Fruit fly (Drosophila melanogaster) whole organism: ENCODE results near the gene CG10208.

Source experiments
- CG8478 ChIP-seq: fragments of >200 bp; optimal IDR thresholded peaks from 2 replicates; lab custom pipeline; 2018; ENCODE audit warnings: inconsistent platforms
- Dll ChIP-seq: fragments of >200 bp; optimal IDR thresholded peaks from 2 replicates; lab custom pipeline; 2017
- EcR ChIP-seq, 2 experiments: fragments of >200 bp; optimal IDR thresholded peaks; 2 replicates each; lab custom pipeline; 2017; ENCODE audit warnings: missing biosample characterization in 2 of 2, missing genetic modification characterization in 2 of 2, missing genetic modification reagents in 2 of 2
- pan ChIP-seq: fragments of >200 bp; optimal IDR thresholded peaks from 2 replicates; lab custom pipeline; 2017
- psq ChIP-seq: fragments of >200 bp; optimal IDR thresholded peaks from 2 replicates; lab custom pipeline; 2017
- usp ChIP-seq: fragments of >200 bp; optimal IDR thresholded peaks from 2 replicates; lab custom pipeline; 2017; ENCODE audit warnings: missing biosample characterization, missing genetic modification characterization, mixed read lengths

The CG10208 gene

DNA sequence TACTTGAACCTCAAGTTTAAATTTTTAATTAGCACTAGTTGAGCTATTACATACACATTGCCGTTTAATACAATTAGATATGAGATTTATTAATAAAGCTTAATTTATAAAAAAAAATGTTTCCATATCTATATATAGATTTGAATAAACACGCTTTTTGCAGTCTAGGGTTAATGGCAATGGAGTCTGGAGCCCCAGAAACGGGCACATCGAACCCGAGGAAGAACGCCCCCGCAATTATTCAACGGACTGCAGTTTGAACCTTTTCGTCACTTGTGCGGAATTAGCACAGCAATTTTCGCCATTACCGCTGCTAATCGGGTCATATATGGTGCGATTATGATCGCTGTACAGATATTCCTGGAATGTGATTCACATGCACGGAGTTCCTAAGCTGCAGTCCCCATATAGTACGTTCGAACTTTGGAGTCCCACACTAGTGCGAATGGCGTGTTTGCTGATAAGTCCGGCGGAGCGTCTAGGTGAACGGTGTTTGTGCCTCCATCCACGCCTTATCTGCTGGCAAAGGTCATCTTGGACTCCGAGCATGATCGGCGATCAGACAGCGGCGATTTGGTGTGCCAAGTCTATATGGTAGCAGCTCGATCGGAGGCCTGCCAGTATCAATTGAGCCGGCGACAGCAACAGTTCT is 10.2 kb downstream of the CG10208 start, which contains the start of gene Lsd-1:
Lsd-1 (plus strand) TSS at position 236 of the 652 bp plus-strand sequence.
- TF ChIP-seq usp (GFP tag; lab: Kevin White, UChicago) (no peak), EcR (GFP tag; optimal IDR thresholded peaks at IDR 0.05; lab: Kevin White, UChicago) (no peak)

- no peak for TF ChIP-seq Dll (lab: Kevin White, UChicago)
- no peak for TF ChIP-seq pan (lab: Kevin White, UChicago)
- no peak for TF ChIP-seq usp (GFP tag; lab: Kevin White, UChicago)
- TF ChIP-seq EcR (GFP tag; optimal IDR thresholded peaks at IDR 0.05; lab: Kevin White, UChicago) = no peak
- no peak for TF ChIP-seq CG8478
- no peak for TF ChIP-seq psq
Observed at dm6 chr3R:23763015-23763414, 10.9 kb downstream of the CG10208 start, which contains the start of gene udt. udt (minus strand) TSS chr3R:23763263.

DNA sequence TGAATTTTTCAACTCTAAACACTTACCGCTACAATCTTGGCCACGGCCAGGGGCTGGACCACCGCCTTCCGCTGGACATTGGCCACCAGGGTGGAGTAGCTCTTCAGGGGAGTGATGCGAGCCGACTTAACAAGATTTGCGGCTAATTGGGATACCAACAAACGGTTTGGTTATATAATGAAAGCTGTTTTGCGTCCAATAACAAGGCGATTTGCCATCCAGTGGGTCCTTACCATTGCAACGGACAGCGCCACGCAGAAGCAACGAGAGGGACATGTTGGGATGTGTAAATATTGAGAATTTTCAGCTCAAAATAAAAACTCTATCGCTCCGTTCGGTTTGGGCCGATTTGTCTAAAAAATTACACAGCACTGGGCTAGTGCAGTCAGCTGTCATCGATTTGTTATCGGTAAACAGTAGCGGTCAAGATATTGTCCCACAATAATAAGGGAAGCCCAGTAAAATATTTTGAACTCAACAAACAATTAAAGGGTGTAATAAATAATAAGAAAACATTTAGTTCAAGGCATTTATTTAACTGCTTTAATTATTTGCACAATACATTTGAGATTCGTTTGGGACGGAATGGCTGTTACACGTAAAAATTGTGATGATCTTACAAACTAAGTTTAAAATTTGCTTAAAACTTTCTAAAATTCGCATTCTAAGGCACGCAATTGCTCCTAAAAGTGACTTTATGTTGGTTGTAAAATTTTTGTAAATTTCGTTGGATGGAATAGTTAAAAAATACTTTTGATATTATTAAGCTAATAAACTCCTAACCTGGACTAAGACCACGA is 13.5 kb downstream of the CG10208 start, which contains the start of gene SdhD:
SdhD (minus strand) TSS at position 382 of the 800 bp plus-strand sequence.
- TF ChIP-seq usp (GFP tag; lab: Kevin White, UChicago) (no peak), CG8478 (no peak), EcR (GFP tag; optimal IDR thresholded peaks at IDR 0.05; lab: Kevin White, UChicago) (no peak), Dll (lab: Kevin White, UChicago) (no peak), psq (no peak), pan (lab: Kevin White, UChicago) (no peak)

DNA sequence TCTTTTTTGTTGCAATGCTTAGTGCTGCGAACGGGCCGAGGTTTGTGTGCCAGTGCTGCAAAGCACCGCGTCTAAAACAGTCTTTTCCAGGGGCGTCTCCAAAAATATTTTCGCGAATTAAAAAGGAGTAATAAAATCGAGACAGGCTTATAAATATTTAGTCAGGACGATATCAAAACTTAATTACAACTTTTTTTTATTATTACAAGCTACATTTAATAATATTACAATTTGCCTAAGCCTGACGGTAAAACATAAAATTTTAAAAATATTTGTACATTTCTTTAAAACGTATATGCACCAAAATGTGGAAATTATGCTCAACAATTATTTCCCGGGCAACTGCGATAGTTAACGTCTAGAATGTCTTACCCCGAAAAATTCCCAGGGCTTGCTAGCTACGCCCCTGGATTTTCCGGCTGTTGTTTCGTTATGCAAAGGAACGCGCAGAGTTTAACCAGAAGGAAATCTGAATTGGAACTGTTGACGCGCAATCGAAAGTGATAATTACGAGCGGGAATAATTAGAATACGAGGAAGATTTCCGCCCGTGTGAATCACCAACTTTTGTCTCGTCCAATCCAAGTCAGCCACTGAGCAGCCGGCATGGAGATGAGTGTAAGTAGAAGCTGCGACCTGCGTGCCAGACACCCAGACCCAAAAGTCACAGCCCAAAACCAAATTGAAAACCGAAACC is 15.9 kb downstream of the CG10208 start, which contains the start of the genes PTPMT1 and Hrd3:
PTPMT1 (plus strand) TSS at position 428 of the 696 bp plus-strand sequence.
Hrd3 (minus strand) TSS at position 646 of the 696 bp plus-strand sequence.
- no peak for TF ChIP-seq usp (GFP tag; lab: Kevin White, UChicago)
- no peak for TF ChIP-seq Dll (lab: Kevin White, UChicago)
- TF ChIP-seq pan (lab: Kevin White, UChicago) = no peak
- TF ChIP-seq CG8478 = no peak
- TF ChIP-seq EcR (GFP tag; optimal IDR thresholded peaks at IDR 0.05; lab: Kevin White, UChicago) = no peak
- TF ChIP-seq psq = no peak

dm6 chr3R:23752728-23753127 is 21.2 kb downstream of the CG10208 start, which contains the start of the genes RanBP3 and Rpt5:
RanBP3 (minus strand) TSS chr3R:23752834.
Rpt5 (plus strand) TSS chr3R:23752876.
- no peak for TF ChIP-seq pan (lab: Kevin White, UChicago)
- no peak for TF ChIP-seq CG8478
- no peak for TF ChIP-seq Dll (lab: Kevin White, UChicago)
- TF ChIP-seq psq = no peak
- no peak for TF ChIP-seq EcR (GFP tag; optimal IDR thresholded peaks at IDR 0.05; lab: Kevin White, UChicago)
- TF ChIP-seq usp (GFP tag; lab: Kevin White, UChicago) = no peak

DNA sequence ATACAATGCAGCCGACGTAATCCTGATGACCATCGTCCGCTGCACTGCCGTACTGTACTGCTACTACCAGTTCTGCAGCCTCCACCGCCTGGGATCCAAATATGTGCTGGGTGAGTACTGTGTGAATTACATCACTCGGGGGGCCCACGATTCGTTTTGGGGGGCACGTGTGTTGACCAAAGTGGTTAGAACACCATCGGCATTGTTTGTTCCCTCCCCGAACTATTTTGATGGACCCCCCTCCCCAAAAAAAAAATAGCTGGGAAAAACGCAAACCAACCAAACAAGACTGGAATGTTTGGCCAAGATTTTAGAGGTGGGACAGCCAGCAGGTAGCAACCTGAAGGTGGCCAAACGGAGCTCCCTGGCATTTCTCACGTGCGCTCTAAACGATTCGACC is 26.5 kb downstream of the CG10208 start:
- TF ChIP-seq CG8478 = no peak
- no peak for TF ChIP-seq pan (lab: Kevin White, UChicago)
- no peak for TF ChIP-seq EcR (GFP tag; optimal IDR thresholded peaks at IDR 0.05; lab: Kevin White, UChicago)
- no peak for TF ChIP-seq Dll (lab: Kevin White, UChicago)

DNA sequence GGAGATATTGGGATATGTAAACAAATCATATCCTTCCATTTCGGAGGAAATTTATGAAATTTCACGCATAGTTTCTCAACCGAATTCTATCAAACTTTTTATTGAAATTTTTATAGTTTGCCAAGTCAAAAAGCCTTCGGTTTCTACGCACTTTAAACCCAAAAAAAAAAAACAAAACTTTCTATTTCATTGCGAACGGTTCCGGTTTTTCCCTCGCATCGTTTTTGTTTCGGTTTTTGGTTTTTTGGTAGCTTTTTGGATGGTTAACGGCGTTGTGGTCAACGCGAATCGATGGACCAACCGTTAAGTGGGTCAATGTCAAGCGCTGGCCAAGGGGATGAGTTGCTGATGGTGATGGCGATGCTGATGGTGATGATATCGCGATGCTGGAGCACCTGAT is 33.0 kb downstream of the CG10208 start:
- TF ChIP-seq CG8478 = no peak

- TF ChIP-seq psq = no peak
- TF ChIP-seq CG8478 = no peak
- TF ChIP-seq Dll (lab: Kevin White, UChicago) = no peak
- TF ChIP-seq pan (lab: Kevin White, UChicago) = no peak
- TF ChIP-seq usp (GFP tag; lab: Kevin White, UChicago) = no peak
Observed at dm6 chr3R:23737676-23738574, 36.0 kb downstream of the CG10208 start.

dm6 chr3R:23736365-23736764 is 37.6 kb downstream of the CG10208 start:
- TF ChIP-seq CG8478 (no peak), psq (no peak), Dll (lab: Kevin White, UChicago) (no peak), pan (lab: Kevin White, UChicago) (no peak)

DNA sequence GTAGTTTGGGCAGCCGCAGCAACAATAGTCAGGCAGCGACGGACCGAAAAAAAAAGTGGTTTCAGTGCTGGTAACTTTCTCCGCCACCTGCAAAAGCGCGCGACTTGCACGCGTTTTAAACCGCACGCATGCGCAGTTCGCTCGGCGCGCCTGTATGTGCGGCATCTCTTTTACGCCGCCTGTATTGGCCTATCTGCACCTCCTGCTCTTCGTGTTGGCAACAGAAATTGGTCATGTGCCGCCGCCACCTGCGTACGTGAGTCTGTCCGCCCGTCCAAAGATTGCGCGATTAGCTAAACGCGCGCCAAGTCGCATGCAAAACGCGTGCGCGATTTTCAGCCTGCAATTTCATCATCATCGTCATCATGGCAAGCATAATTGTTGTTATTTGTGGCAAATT is 38.3 kb downstream of the CG10208 start:
- TF ChIP-seq CG8478 (no peak), Dll (lab: Kevin White, UChicago) (no peak), usp (GFP tag; lab: Kevin White, UChicago) (no peak), psq (no peak), EcR (GFP tag; optimal IDR thresholded peaks at IDR 0.05; lab: Kevin White, UChicago) (no peak), pan (lab: Kevin White, UChicago) (no peak)
